Worm (Caenorhabditis elegans): ENCODE measurements around the gene gldi-4.

The gldi-4 gene

ce11 chrIV:6974162-6974938 is 43.1 kb upstream of the gldi-4 start:
- TF ChIP-seq pat-9 (tag; optimal IDR thresholded peaks at IDR 0.05) (no peak), pqm-1 (tag; optimal IDR thresholded peaks at IDR 0.05) (no peak), K09A11.1 (tag; optimal IDR thresholded peaks at IDR 0.05; ENCODE audit: insufficient read depth) (no peak), eyg-1 (tag; optimal IDR thresholded peaks at IDR 0.05) (no peak), ceh-2 (tag; optimal IDR thresholded peaks at IDR 0.05) (no peak), lim-6 (tag; optimal IDR thresholded peaks at IDR 0.05) (no peak), elt-2 (tag; optimal IDR thresholded peaks at IDR 0.05) (no peak), gmeb-2 (tag; optimal IDR thresholded peaks at IDR 0.05) (no peak), ama-1 (optimal IDR thresholded peaks at IDR 0.05) (no peak), lin-11 (tag; optimal IDR thresholded peaks at IDR 0.05) (no peak)

- TF ChIP-seq fkh-6 (tag; optimal IDR thresholded peaks at IDR 0.05) (no peak), ceh-19 (GFP tag; optimal IDR thresholded peaks at IDR 0.05) (no peak), K02D7.2 (tag; optimal IDR thresholded peaks at IDR 0.05) (no peak), sdc-2 (tag; optimal IDR thresholded peaks at IDR 0.05) (no peak), ceh-24 (tag; optimal IDR thresholded peaks at IDR 0.05) (no peak), ceh-9 (tag; optimal IDR thresholded peaks at IDR 0.05) (no peak), sox-4 (tag; optimal IDR thresholded peaks at IDR 0.05) (no peak), pax-1 (tag; optimal IDR thresholded peaks at IDR 0.05) (no peak), madf-2 (tag; optimal IDR thresholded peaks at IDR 0.05) (no peak), rnt-1 (tag; optimal IDR thresholded peaks at IDR 0.05) (no peak), ztf-16 (tag; optimal IDR thresholded peaks at IDR 0.05) (no peak), sox-2 (GFP tag; IDR thresholded peaks at IDR 0.05) (no peak), ceh-31 (tag; optimal IDR thresholded peaks at IDR 0.05) (no peak), odd-2 (tag; optimal IDR thresholded peaks at IDR 0.05) (no peak), nfya-1 (tag; optimal IDR thresholded peaks at IDR 0.05) (no peak), gmeb-2 (tag; optimal IDR thresholded peaks at IDR 0.05) (no peak)
These were observed 40.3 kb upstream of the gldi-4 start, which contains the start of the genes pgl-1 and him-3 for ce11 chrIV:6977089-6977558. pgl-1 (minus strand) TSS chrIV:6977318. him-3 (plus strand) TSS chrIV:6977508.

- no peak for TF ChIP-seq ztf-16 (tag; optimal IDR thresholded peaks at IDR 0.05)
- no peak for TF ChIP-seq C08G9.2 (tag; optimal IDR thresholded peaks at IDR 0.05)
- TF ChIP-seq pax-1 (tag; optimal IDR thresholded peaks at IDR 0.05), result no peak
- TF ChIP-seq ceh-31 (tag; optimal IDR thresholded peaks at IDR 0.05), result no peak
- TF ChIP-seq ceh-34 (tag; optimal IDR thresholded peaks at IDR 0.05), result no peak
- TF ChIP-seq hlh-8 (tag; optimal IDR thresholded peaks at IDR 0.05), result no peak
- TF ChIP-seq pha-4 (tag; optimal IDR thresholded peaks at IDR 0.05), result no peak
- no peak for TF ChIP-seq unc-3 (GFP tag; conservative IDR thresholded peaks at IDR 0.05)
- TF ChIP-seq unc-3 (tag; optimal IDR thresholded peaks at IDR 0.05), result no peak
- no peak for TF ChIP-seq ceh-18 (tag; optimal IDR thresholded peaks at IDR 0.05)
- TF ChIP-seq ceh-22 (tag; optimal IDR thresholded peaks at IDR 0.05), result no peak
- TF ChIP-seq hlh-13 (GFP tag; optimal IDR thresholded peaks at IDR 0.05), result no peak
- TF ChIP-seq dmd-4 (tag; optimal IDR thresholded peaks at IDR 0.05; ENCODE audit: borderline replicate concordance), result no peak
- no peak for TF ChIP-seq madf-2 (tag; optimal IDR thresholded peaks at IDR 0.05)
- TF ChIP-seq T23F11.4 (GFP tag; optimal IDR thresholded peaks at IDR 0.05), result no peak
- no peak for TF ChIP-seq lim-6 (tag; optimal IDR thresholded peaks at IDR 0.05)
- TF ChIP-seq pros-1 (tag; optimal IDR thresholded peaks at IDR 0.05), result no peak
- no peak for TF ChIP-seq pqm-1 (tag; optimal IDR thresholded peaks at IDR 0.05)
- TF ChIP-seq K02D7.2 (tag; optimal IDR thresholded peaks at IDR 0.05), result no peak
- TF ChIP-seq npax-4 (tag; optimal IDR thresholded peaks at IDR 0.05), result no peak
These were observed 38.8 kb upstream of the gldi-4 start for ce11 chrIV:6978625-6979024.
